Worm (Caenorhabditis elegans) whole organism, young adult: ENCODE results near the gene R03G8.6.

Source experiments
- C17E4.6 ChIP-seq: fragments of 200-800 bp; sonication (Bioruptor generic); IDR thresholded peaks from 2 replicates; pipeline ENCODE4 v1.3.6; 2022; ENCODE audit warnings: missing genetic modification reagents, missing genetic modification characterization, missing compliant biosample characterization
- F23B12.7 ChIP-seq: sonication (generic microtip); optimal IDR thresholded peaks from 2 replicates; lab custom pipeline; 2017; ENCODE audit warnings: missing genetic modification characterization, mild to moderate bottlenecking, missing compliant biosample characterization, antibody characterized with exemption, moderate library complexity; ENCODE audit not compliant: insufficient read depth
- K11D2.4 ChIP-seq: fragments of 200-800 bp; sonication (Bioruptor generic); IDR thresholded peaks from 2 replicates; pipeline ENCODE4 v1.3.6; 2022; ENCODE audit warnings: missing genetic modification reagents, missing genetic modification characterization, missing compliant biosample characterization
- K12H6.12 ChIP-seq: fragments of 200-800 bp; sonication (Bioruptor generic); optimal IDR thresholded peaks from 2 replicates; lab custom pipeline; 2018; ENCODE audit warnings: mild to moderate bottlenecking, missing genetic modification characterization, missing compliant biosample characterization
- Y53G8AR.9 ChIP-seq: fragments of 200-800 bp; sonication (Bioruptor generic); conservative IDR thresholded peaks from 2 replicates; pipeline ENCODE4 v1.3.6; 2022; ENCODE audit warnings: missing genetic modification reagents, missing genetic modification characterization, missing compliant biosample characterization
- Y56A3A.18 ChIP-seq: fragments of 200-800 bp; sonication (Bioruptor generic); IDR thresholded peaks from 2 replicates; pipeline ENCODE4 v1.3.6; 2022; ENCODE audit warnings: missing genetic modification reagents, missing genetic modification characterization, missing compliant biosample characterization
- ama-1 ChIP-seq, 3 experiments: fragments of 150-350 bp in 1 of 3; sonication (generic microtip) in 2 of 3; optimal IDR thresholded peaks; 2 replicates each; lab custom pipeline; 2014 to 2018; ENCODE audit warnings: missing biosample characterization in 2 of 3, missing genetic modification characterization in 2 of 3, missing genetic modification reagents in 2 of 3
- attf-5 ChIP-seq: fragments of 200-800 bp; sonication (Bioruptor generic); optimal IDR thresholded peaks from 2 replicates; lab custom pipeline; 2018; ENCODE audit warnings: mild to moderate bottlenecking, missing genetic modification characterization, missing compliant biosample characterization
- bed-1 ChIP-seq: fragments of 200-800 bp; sonication (Bioruptor generic); IDR thresholded peaks from 2 replicates; pipeline ENCODE4 v1.3.6; 2022; ENCODE audit warnings: missing genetic modification reagents, missing genetic modification characterization, missing compliant biosample characterization
- ccch-3 ChIP-seq: fragments of 200-800 bp; sonication (Bioruptor generic); optimal IDR thresholded peaks from 2 replicates; lab custom pipeline; 2018; ENCODE audit warnings: mild to moderate bottlenecking, missing genetic modification characterization, missing compliant biosample characterization
- cebp-1 ChIP-seq, 2 experiments: fragments of 200-800 bp in 1 of 2; sonication (Bioruptor generic) in 1 of 2; sonication (generic microtip) in 1 of 2; IDR thresholded peaks in 1 of 2; optimal IDR thresholded peaks in 1 of 2; 2 replicates each; pipeline versions ENCODE4 v1.3.6 to Lab custom; 2017 to 2022; ENCODE audit warnings: missing compliant biosample characterization in 2 of 2, missing genetic modification characterization in 2 of 2, mild to moderate bottlenecking in 1 of 2, missing genetic modification reagents in 1 of 2, moderate library complexity in 1 of 2
- cebp-2 ChIP-seq: fragments of 200-800 bp; sonication (Bioruptor generic); IDR thresholded peaks from 2 replicates; pipeline ENCODE4 v1.3.6; 2022; ENCODE audit warnings: missing genetic modification characterization, missing compliant biosample characterization
- ceh-100 ChIP-seq: fragments of 200-800 bp; sonication (Bioruptor generic); IDR thresholded peaks from 2 replicates; pipeline ENCODE4 v1.3.6; 2022; ENCODE audit warnings: missing genetic modification reagents, missing genetic modification characterization, missing compliant biosample characterization
- ceh-58 ChIP-seq: fragments of 200-800 bp; sonication (Bioruptor generic); IDR thresholded peaks from 2 replicates; pipeline ENCODE4 v1.3.6; 2022; ENCODE audit warnings: missing genetic modification characterization, missing compliant biosample characterization
- chd-7 ChIP-seq: sonication (generic microtip); optimal IDR thresholded peaks from 2 replicates; lab custom pipeline; 2016; ENCODE audit warnings: mild to moderate bottlenecking, missing genetic modification characterization, moderate library complexity, missing compliant biosample characterization
- dpff-1 ChIP-seq: sonication (generic microtip); optimal IDR thresholded peaks from 2 replicates; lab custom pipeline; 2017; ENCODE audit warnings: mild to moderate bottlenecking, missing genetic modification characterization, missing compliant biosample characterization
- dpl-1 ChIP-seq: fragments of 150-350 bp; optimal IDR thresholded peaks from 2 replicates; lab custom pipeline; 2014; ENCODE audit warnings: missing biosample characterization, missing genetic modification reagents, missing genetic modification characterization
- efl-1 ChIP-seq: fragments of 150-350 bp; optimal IDR thresholded peaks from 2 replicates; lab custom pipeline; 2014; ENCODE audit warnings: missing biosample characterization, missing genetic modification reagents, missing genetic modification characterization
- egl-44 ChIP-seq: fragments of 200-800 bp; sonication (Bioruptor generic); IDR thresholded peaks from 2 replicates; pipeline ENCODE4 v1.3.6; 2022; ENCODE audit warnings: missing genetic modification reagents, missing genetic modification characterization, missing compliant biosample characterization
- egrh-3 ChIP-seq: fragments of 200-800 bp; sonication (Bioruptor generic); IDR thresholded peaks from 2 replicates; pipeline ENCODE4 v1.3.6; 2022; ENCODE audit warnings: missing genetic modification reagents, missing genetic modification characterization, missing compliant biosample characterization
- ekl-4 ChIP-seq: fragments of 200-800 bp; sonication (Bioruptor generic); IDR thresholded peaks from 2 replicates; pipeline ENCODE4 v1.3.6; 2022; ENCODE audit warnings: missing genetic modification reagents, missing genetic modification characterization, missing compliant biosample characterization
- fkh-3 ChIP-seq: sonication (generic microtip); optimal IDR thresholded peaks from 2 replicates; lab custom pipeline; 2016; ENCODE audit warnings: mild to moderate bottlenecking, missing genetic modification characterization, missing compliant biosample characterization
- hmg-1.2 ChIP-seq: fragments of 200-800 bp; sonication (Bioruptor generic); IDR thresholded peaks from 2 replicates; pipeline ENCODE4 v1.3.6; 2022; ENCODE audit warnings: missing genetic modification reagents, missing genetic modification characterization, missing compliant biosample characterization
- hrde-1 ChIP-seq: sonication (generic microtip); optimal IDR thresholded peaks from 2 replicates; lab custom pipeline; 2016; ENCODE audit warnings: missing genetic modification characterization, mild to moderate bottlenecking, missing compliant biosample characterization, moderate library complexity, missing genotype, missing genetic modification reagents, borderline replicate concordance
- let-526 ChIP-seq: fragments of 200-800 bp; sonication (Bioruptor generic); IDR thresholded peaks from 2 replicates; pipeline ENCODE4 v1.3.6; 2022; ENCODE audit warnings: missing genetic modification reagents, missing genetic modification characterization, missing compliant biosample characterization
- lin-26 ChIP-seq: fragments of 200-800 bp; sonication (Bioruptor generic); IDR thresholded peaks from 2 replicates; pipeline ENCODE4 v1.3.6; 2022; ENCODE audit warnings: missing genetic modification reagents, missing genetic modification characterization, missing compliant biosample characterization
- lin-35 ChIP-seq, 3 experiments: fragments of 150-350 bp in 2 of 3; sonication (generic microtip) in 1 of 3; optimal IDR thresholded peaks; 2 replicates each; lab custom pipeline; 2014 to 2018; ENCODE audit warnings: missing biosample characterization in 3 of 3, missing genetic modification characterization in 3 of 3, missing genetic modification reagents in 3 of 3
- lin-40 ChIP-seq: sonication (generic microtip); optimal IDR thresholded peaks from 2 replicates; lab custom pipeline; 2016; ENCODE audit warnings: missing genetic modification characterization, mild to moderate bottlenecking, missing compliant biosample characterization, missing genotype, missing genetic modification reagents
- madf-10 ChIP-seq: sonication (generic microtip); optimal IDR thresholded peaks from 2 replicates; lab custom pipeline; 2016; ENCODE audit warnings: mild to moderate bottlenecking, missing genetic modification characterization, missing compliant biosample characterization
- madf-6 ChIP-seq: fragments of 200-800 bp; sonication (Bioruptor generic); IDR thresholded peaks from 2 replicates; pipeline ENCODE4 v1.3.6; 2022; ENCODE audit warnings: missing genetic modification reagents, missing genetic modification characterization, missing compliant biosample characterization
- mel-28 ChIP-seq: sonication (generic microtip); optimal IDR thresholded peaks from 2 replicates; lab custom pipeline; 2016; ENCODE audit warnings: borderline replicate concordance, mild to moderate bottlenecking, missing genetic modification characterization, missing compliant biosample characterization
- mes-4 ChIP-seq: sonication (generic microtip); optimal IDR thresholded peaks from 2 replicates; lab custom pipeline; 2016; ENCODE audit warnings: missing genotype, missing genetic modification characterization, missing compliant biosample characterization
- nfya-2 ChIP-seq: fragments of 200-800 bp; sonication (Bioruptor generic); IDR thresholded peaks from 2 replicates; pipeline ENCODE4 v1.3.6; 2022; ENCODE audit warnings: missing genetic modification reagents, missing genetic modification characterization, missing compliant biosample characterization
- nfyb-1 ChIP-seq: fragments of 200-800 bp; sonication (Bioruptor generic); IDR thresholded peaks from 2 replicates; pipeline ENCODE4 v1.3.6; 2022; ENCODE audit warnings: missing genetic modification reagents, missing genetic modification characterization, missing compliant biosample characterization
- nhr-90 ChIP-seq: sonication (generic microtip); optimal IDR thresholded peaks from 2 replicates; lab custom pipeline; 2016; ENCODE audit warnings: missing genotype, mild to moderate bottlenecking, missing genetic modification characterization, missing compliant biosample characterization
- pbrm-1 ChIP-seq: fragments of 200-800 bp; sonication (Bioruptor generic); IDR thresholded peaks from 2 replicates; pipeline ENCODE4 v1.3.6; 2022; ENCODE audit warnings: missing genetic modification reagents, missing genetic modification characterization, missing compliant biosample characterization
- repo-1 ChIP-seq: sonication (generic microtip); optimal IDR thresholded peaks from 2 replicates; lab custom pipeline; 2017; ENCODE audit warnings: mild to moderate bottlenecking, missing genetic modification characterization, missing compliant biosample characterization
- snpc-1.3 ChIP-seq: sonication (generic microtip); optimal IDR thresholded peaks from 2 replicates; lab custom pipeline; 2017; ENCODE audit warnings: missing genetic modification characterization, mild to moderate bottlenecking, missing compliant biosample characterization, antibody characterized with exemption, moderate library complexity, missing genotype, missing genetic modification reagents; ENCODE audit not compliant: insufficient read depth
- somi-1 ChIP-seq: fragments of 200-800 bp; sonication (Bioruptor generic); optimal IDR thresholded peaks from 2 replicates; lab custom pipeline; 2018; ENCODE audit warnings: mild to moderate bottlenecking, missing genetic modification characterization, missing compliant biosample characterization
- xnd-1 ChIP-seq: sonication (generic microtip); optimal IDR thresholded peaks from 2 replicates; lab custom pipeline; 2016; ENCODE audit warnings: missing genotype, missing genetic modification reagents, missing genetic modification characterization, missing compliant biosample characterization
- ztf-3 ChIP-seq: fragments of 200-800 bp; sonication (Bioruptor generic); optimal IDR thresholded peaks from 2 replicates; lab custom pipeline; 2018; ENCODE audit warnings: mild to moderate bottlenecking, missing genetic modification characterization, missing compliant biosample characterization

R03G8.6 gene

ce11 chrX:13113457-13113856, 13.1 kb upstream of the R03G8.6 start, which contains the start of gene F17H10.2:
F17H10.2 (plus strand) TSS chrX:13113772.
- TF ChIP-seq K11D2.4 (GFP tag; lab: Robert Waterston, UW) = peak; percentile 24; the same call in 1 of the 2 replicates
- peak; percentile 59 for TF ChIP-seq somi-1 (GFP tag; lab: Kevin White, UChicago)
- peak; percentile 29 for TF ChIP-seq chd-7 (tag; lab: Kevin White, UChicago)
- peak; percentile 20 for TF ChIP-seq lin-40 (tag; lab: Kevin White, UChicago)
- TF ChIP-seq Y56A3A.18 (GFP tag; lab: Robert Waterston, UW) = no peak
- 0 out of 2 replicates have a peak, but pooled peaks have one; percentile 47 for TF ChIP-seq lin-26 (GFP tag; lab: Robert Waterston, UW)
- no peak for TF ChIP-seq cebp-1 (GFP tag; IDR thresholded peaks at IDR 0.05; lab: Robert Waterston, UW)
- TF ChIP-seq cebp-1 (tag; optimal IDR thresholded peaks at IDR 0.05; lab: Kevin White, UChicago) = peak; percentile 27
- no peak for TF ChIP-seq ama-1 (optimal IDR thresholded peaks at IDR 0.05; lab: Kevin White, UChicago)
- TF ChIP-seq ama-1 (GFP tag; optimal IDR thresholded peaks at IDR 0.05; lab: Kevin White, UChicago) = no peak
- TF ChIP-seq ccch-3 (GFP tag; lab: Kevin White, UChicago) = no peak

- no peak for TF ChIP-seq hrde-1
- TF ChIP-seq nfya-2 (GFP tag; lab: Robert Waterston, UW) = no peak
- no peak for TF ChIP-seq lin-35 (GFP tag; optimal IDR thresholded peaks at IDR 0.05; lab: Kevin White, UChicago)
- TF ChIP-seq ztf-3 = no peak
- no peak for TF ChIP-seq xnd-1 (tag; lab: Kevin White, UChicago)
- no peak for TF ChIP-seq ceh-100
- TF ChIP-seq, all 124 proteins: peak for 0
These were observed 12.4 kb upstream of the R03G8.6 start for ce11 chrX:13112664-13113063.

DNA sequence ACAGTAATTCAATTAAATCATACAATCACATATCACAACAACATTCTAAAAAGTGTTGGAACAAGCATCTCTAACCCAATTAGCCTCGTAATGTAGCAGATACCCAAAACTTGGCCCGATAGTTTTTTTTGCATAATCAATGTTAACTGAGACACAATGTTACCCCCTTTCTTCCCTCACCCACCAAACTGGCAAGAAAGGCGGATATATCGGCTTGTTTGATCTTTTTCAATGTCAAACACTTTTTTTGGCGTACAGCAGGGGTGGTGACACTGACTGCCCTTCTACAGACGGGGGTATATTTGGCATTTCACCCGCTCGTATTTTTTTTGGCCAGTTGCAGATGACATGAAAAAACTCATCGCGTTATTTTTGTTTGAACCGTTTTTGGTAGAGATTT, 9.7 kb upstream of the R03G8.6 start:
- TF ChIP-seq madf-10 (tag; lab: Kevin White, UChicago) = no peak
- TF ChIP-seq ekl-4 (GFP tag; lab: Robert Waterston, UW) = no peak
- no peak for TF ChIP-seq lin-40 (tag; lab: Kevin White, UChicago)
- no peak for TF ChIP-seq lin-35 (GFP tag; optimal IDR thresholded peaks at IDR 0.05; lab: Kevin White, UChicago)
- no peak for TF ChIP-seq pbrm-1
- TF ChIP-seq repo-1 (tag; lab: Kevin White, UChicago) = no peak
- TF ChIP-seq F23B12.7 = no peak
- TF ChIP-seq C17E4.6 (GFP tag; lab: Robert Waterston, UW) = no peak
- TF ChIP-seq K12H6.12 (tag; lab: Kevin White, UChicago) = no peak

DNA sequence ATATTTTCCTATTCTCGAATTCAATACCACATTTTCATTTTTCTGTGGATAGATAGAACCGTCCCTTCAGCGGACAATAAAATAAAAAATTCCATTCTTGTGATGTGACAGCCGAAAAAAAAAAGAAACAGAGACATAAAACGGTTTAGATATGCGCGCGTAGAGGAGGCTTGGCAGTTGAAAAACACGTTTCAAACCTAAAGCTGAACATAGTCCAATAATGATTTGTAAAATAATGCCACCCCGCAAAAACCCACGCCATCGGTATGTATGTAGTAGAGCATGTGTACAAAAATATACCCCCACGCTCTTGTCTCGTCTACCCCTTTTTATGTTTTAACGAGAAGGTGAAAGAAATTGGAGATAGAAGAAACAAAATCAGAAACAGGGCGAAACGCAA, 8.4 kb upstream of the R03G8.6 start:
- TF ChIP-seq efl-1 (GFP tag; lab: Kevin White, UChicago) (no peak), hmg-1.2 (GFP tag; lab: Robert Waterston, UW) (peak; percentile 21; the same call in 1 of the 2 replicates), mes-4 (tag; lab: Kevin White, UChicago) (no peak), pbrm-1 (0 out of 2 replicates have a peak, but pooled peaks have one; percentile 41), mel-28 (peak; percentile 19), lin-40 (tag; lab: Kevin White, UChicago) (peak; percentile 37), nhr-90 (tag; lab: Kevin White, UChicago) (peak; percentile 28), egl-44 (GFP tag; lab: Robert Waterston, UW) (peak; percentile 47; the same call in 1 of the 2 replicates), dpl-1 (GFP tag; lab: Kevin White, UChicago) (no peak), lin-35 (GFP tag; optimal IDR thresholded peaks at IDR 0.05; lab: Kevin White, UChicago) (peak in 1 of 3 experiments; percentile 14), madf-6 (GFP tag; lab: Robert Waterston, UW) (no peak), dpff-1 (no peak), ekl-4 (GFP tag; lab: Robert Waterston, UW) (peak; percentile 27; the same call in 1 of the 2 replicates), fkh-3 (tag; lab: Kevin White, UChicago) (no peak), chd-7 (tag; lab: Kevin White, UChicago) (peak; percentile 66), ceh-58 (GFP tag; lab: Robert Waterston, UW) (no peak), nfyb-1 (no peak; the same call in 1 of the 2 replicates), egrh-3 (GFP tag; lab: Robert Waterston, UW) (no peak), snpc-1.3 (tag; lab: Kevin White, UChicago) (no peak), attf-5 (GFP tag; lab: Kevin White, UChicago) (no peak), Y53G8AR.9 (GFP tag; lab: Robert Waterston, UW) (peak; percentile 79; the same call in 1 of the 2 replicates), let-526 (GFP tag; lab: Robert Waterston, UW) (no peak), ama-1 (optimal IDR thresholded peaks at IDR 0.05; lab: Kevin White, UChicago) (peak; percentile 76), ama-1 (GFP tag; optimal IDR thresholded peaks at IDR 0.05; lab: Kevin White, UChicago) (no peak), bed-1 (no peak), cebp-2 (GFP tag; lab: Robert Waterston, UW) (0 out of 2 replicates have a peak, but pooled peaks have one; percentile 34)
